Fruit fly (Drosophila melanogaster) whole organism, embryonic: ENCODE measurements around the gene Ing5.

ENCODE experiments used
- Bteb2 ChIP-seq: fragments of 200-800 bp; sonication (Bioruptor generic); optimal IDR thresholded peaks from 2 replicates; lab custom pipeline; 2016; ENCODE audit warnings: missing biosample characterization, missing genetic modification characterization
- CG10431 ChIP-seq: fragments of 200-800 bp; sonication (Bioruptor generic); optimal IDR thresholded peaks from 3 replicates; lab custom pipeline; 2018; ENCODE audit warnings: missing biosample characterization, mild to moderate bottlenecking, missing genetic modification characterization
- CG10979 ChIP-seq: fragments of 200-800 bp; sonication (Bioruptor generic); optimal IDR thresholded peaks from 2 replicates; lab custom pipeline; 2018; ENCODE audit warnings: missing biosample characterization, mild to moderate bottlenecking, missing genetic modification characterization, moderate library complexity
- CG11456 ChIP-seq: fragments of 200-800 bp; sonication (Bioruptor generic); IDR thresholded peaks from 3 replicates; pipeline ENCODE4 v1.3.6; 2022; ENCODE audit warnings: missing biosample characterization, missing genetic modification characterization
- CG12659 ChIP-seq: fragments of 200-800 bp; sonication (Bioruptor generic); optimal IDR thresholded peaks from 3 replicates; lab custom pipeline; 2017; ENCODE audit warnings: mild to moderate bottlenecking, missing biosample characterization, missing genetic modification reagents, missing genetic modification characterization
- CG13424 ChIP-seq: fragments of 200-800 bp; sonication (Bioruptor generic); optimal IDR thresholded peaks from 2 replicates; lab custom pipeline; 2019; ENCODE audit warnings: missing biosample characterization, mild to moderate bottlenecking, missing genetic modification characterization, moderate library complexity
- CG14860 ChIP-seq: fragments of 200-800 bp; sonication (Bioruptor generic); IDR thresholded peaks from 3 replicates; pipeline ENCODE4 v1.3.6; 2022; ENCODE audit warnings: missing biosample characterization, missing genetic modification characterization; ENCODE audit not compliant: partially characterized antibody
- CG1602 ChIP-seq: fragments of 200-800 bp; sonication (Bioruptor generic); optimal IDR thresholded peaks from 3 replicates; lab custom pipeline; 2016; ENCODE audit warnings: missing biosample characterization, missing genetic modification characterization
- CG16779 ChIP-seq: fragments of 200-800 bp; sonication (Bioruptor generic); IDR thresholded peaks from 2 replicates; pipeline ENCODE4 v1.3.6; 2022; ENCODE audit warnings: missing biosample characterization, missing genetic modification characterization
- CG16863 ChIP-seq: fragments of 200-800 bp; sonication (Bioruptor generic); optimal IDR thresholded peaks from 3 replicates; lab custom pipeline; 2016; ENCODE audit warnings: missing biosample characterization, missing genetic modification characterization
- CG17912 ChIP-seq: fragments of 200-800 bp; sonication (Bioruptor generic); optimal IDR thresholded peaks from 2 replicates; lab custom pipeline; 2018; ENCODE audit warnings: missing biosample characterization, mild to moderate bottlenecking, missing genetic modification characterization
- CG1792 ChIP-seq: fragments of 200-800 bp; sonication (Bioruptor generic); optimal IDR thresholded peaks from 2 replicates; lab custom pipeline; 2016; ENCODE audit warnings: missing biosample characterization, missing genetic modification characterization
- CG30020 ChIP-seq: fragments of 200-800 bp; optimal IDR thresholded peaks from 2 replicates; lab custom pipeline; 2019; ENCODE audit warnings: missing biosample characterization, mild to moderate bottlenecking, missing genetic modification characterization, moderate library complexity
- CG30431 ChIP-seq: fragments of 200-800 bp; sonication (Bioruptor generic); optimal IDR thresholded peaks from 2 replicates; lab custom pipeline; 2017; ENCODE audit warnings: missing biosample characterization, missing genetic modification characterization
- CG3407 ChIP-seq: fragments of 200-800 bp; sonication (Bioruptor generic); optimal IDR thresholded peaks from 2 replicates; lab custom pipeline; 2018; ENCODE audit warnings: missing biosample characterization, mild to moderate bottlenecking, missing genetic modification characterization
- CG4617 ChIP-seq: fragments of 200-800 bp; sonication (Bioruptor generic); optimal IDR thresholded peaks from 3 replicates; lab custom pipeline; 2016; ENCODE audit warnings: missing biosample characterization, missing genetic modification characterization, borderline replicate concordance
- CG6683 ChIP-seq: fragments of 200-800 bp; sonication (Bioruptor generic); optimal IDR thresholded peaks from 2 replicates; lab custom pipeline; 2017; ENCODE audit warnings: missing biosample characterization, mild to moderate bottlenecking, missing genetic modification characterization, missing genetic modification reagents
- CG8089 ChIP-seq: fragments of 200-800 bp; sonication (Bioruptor generic); optimal IDR thresholded peaks from 3 replicates; lab custom pipeline; 2016; ENCODE audit warnings: missing biosample characterization, missing genetic modification characterization
- CG8765 ChIP-seq: fragments of 200-800 bp; sonication (Bioruptor generic); IDR thresholded peaks from 2 replicates; pipeline ENCODE4 v1.3.6; 2022; ENCODE audit warnings: missing biosample characterization, missing genetic modification characterization
- CG9932 ChIP-seq: fragments of 200-800 bp; sonication (Bioruptor generic); IDR thresholded peaks from 2 replicates; pipeline ENCODE4 v1.3.6; 2022; ENCODE audit warnings: missing biosample characterization, missing genetic modification characterization
- CrebB ChIP-seq: fragments of 200-800 bp; sonication (Bioruptor generic); optimal IDR thresholded peaks from 3 replicates; lab custom pipeline; 2018; ENCODE audit warnings: missing biosample characterization, mild to moderate bottlenecking, missing genetic modification characterization
- D ChIP-seq, 2 experiments: fragments of 200-800 bp in 1 of 2; fragments of >200 bp in 1 of 2; sonication (Bioruptor generic) in 1 of 2; optimal IDR thresholded peaks; 2 replicates in 1 of 2; 3 replicates in 1 of 2; lab custom pipeline; 2017; ENCODE audit warnings: mild to moderate bottlenecking in 1 of 2, missing biosample characterization in 1 of 2, missing genetic modification characterization in 1 of 2, missing genetic modification reagents in 1 of 2
- ERR ChIP-seq: fragments of 200-800 bp; sonication (Bioruptor generic); optimal IDR thresholded peaks from 2 replicates; lab custom pipeline; 2016; ENCODE audit warnings: missing biosample characterization, missing genetic modification characterization
- GATAe ChIP-seq: fragments of 200-800 bp; sonication (Bioruptor generic); conservative IDR thresholded peaks from 2 replicates; pipeline ENCODE4 v1.3.6; 2022; ENCODE audit warnings: missing biosample characterization, missing genetic modification characterization
- Hey ChIP-seq: fragments of 200-800 bp; sonication (Bioruptor generic); optimal IDR thresholded peaks from 3 replicates; lab custom pipeline; 2018; ENCODE audit warnings: missing biosample characterization, mild to moderate bottlenecking, missing genetic modification characterization
- Hmx ChIP-seq: fragments of 200-800 bp; sonication (Bioruptor generic); optimal IDR thresholded peaks from 2 replicates; lab custom pipeline; 2016; ENCODE audit warnings: missing biosample characterization, missing genetic modification characterization
- Hr51 ChIP-seq, 2 experiments: fragments of 200-800 bp; sonication (Bioruptor generic); optimal IDR thresholded peaks; 2 replicates in 1 of 2; 3 replicates in 1 of 2; lab custom pipeline; 2016 to 2018; ENCODE audit warnings: missing biosample characterization in 2 of 2, missing genetic modification characterization in 2 of 2, mild to moderate bottlenecking in 1 of 2, moderate library complexity in 1 of 2
- Nf-YB ChIP-seq: fragments of 200-800 bp; sonication (Bioruptor generic); optimal IDR thresholded peaks from 3 replicates; lab custom pipeline; 2019; ENCODE audit warnings: missing biosample characterization, mild to moderate bottlenecking, missing genetic modification characterization, moderate library complexity
- Scr ChIP-seq: fragments of 200-800 bp; sonication (Bioruptor generic); IDR thresholded peaks from 2 replicates; pipeline ENCODE4 v1.3.6; 2022; ENCODE audit warnings: missing biosample characterization, missing genetic modification characterization; ENCODE audit not compliant: partially characterized antibody
- Taf1 ChIP-seq: fragments of 200-800 bp; sonication (Bioruptor generic); IDR thresholded peaks from 2 replicates; pipeline ENCODE4 v1.3.6; 2022; ENCODE audit warnings: missing biosample characterization, missing genetic modification characterization
- ab ChIP-seq: fragments of 200-800 bp; sonication (Bioruptor generic); optimal IDR thresholded peaks from 2 replicates; lab custom pipeline; 2016; ENCODE audit warnings: missing biosample characterization, missing genetic modification characterization
- cato ChIP-seq: fragments of 200-800 bp; sonication (Bioruptor generic); optimal IDR thresholded peaks from 2 replicates; lab custom pipeline; 2016; ENCODE audit warnings: missing biosample characterization, missing genetic modification characterization, borderline replicate concordance
- caup ChIP-seq: fragments of 200-800 bp; sonication (Bioruptor generic); optimal IDR thresholded peaks from 3 replicates; lab custom pipeline; 2017; ENCODE audit warnings: missing biosample characterization, mild to moderate bottlenecking, missing genetic modification characterization, moderate library complexity; ENCODE audit not compliant: severe bottlenecking
- chinmo ChIP-seq: fragments of 200-800 bp; sonication (Bioruptor generic); IDR thresholded peaks from 4 replicates; pipeline ENCODE4 v1.3.6; 2022; ENCODE audit warnings: missing biosample characterization, missing genetic modification characterization; ENCODE audit not compliant: partially characterized antibody
- chm ChIP-seq: fragments of 200-800 bp; sonication (Bioruptor generic); IDR thresholded peaks from 2 replicates; pipeline ENCODE4 v1.3.6; 2022; ENCODE audit warnings: missing biosample characterization, missing genetic modification characterization
- da ChIP-seq: fragments of 200-800 bp; sonication (Bioruptor generic); optimal IDR thresholded peaks from 2 replicates; lab custom pipeline; 2016; ENCODE audit warnings: missing biosample characterization, missing genetic modification characterization
- danr ChIP-seq: fragments of 200-800 bp; sonication (Bioruptor generic); IDR thresholded peaks from 2 replicates; pipeline ENCODE4 v1.3.6; 2022; ENCODE audit warnings: missing biosample characterization, missing genetic modification characterization
- eyg ChIP-seq: fragments of 200-800 bp; sonication (Bioruptor generic); optimal IDR thresholded peaks from 3 replicates; lab custom pipeline; 2016; ENCODE audit warnings: missing biosample characterization, missing genetic modification characterization
- fd102C ChIP-seq: fragments of 200-800 bp; sonication (Bioruptor generic); optimal IDR thresholded peaks from 2 replicates; lab custom pipeline; 2018; ENCODE audit warnings: missing biosample characterization, mild to moderate bottlenecking, missing genetic modification characterization, moderate library complexity
- gsb-n ChIP-seq: fragments of 200-800 bp; sonication (Bioruptor generic); optimal IDR thresholded peaks from 3 replicates; lab custom pipeline; 2018; ENCODE audit warnings: missing biosample characterization, mild to moderate bottlenecking, missing genetic modification characterization
- hb ChIP-seq: fragments of 200-800 bp; sonication (Bioruptor generic); IDR thresholded peaks from 3 replicates; pipeline ENCODE4 v1.3.6; 2022; ENCODE audit warnings: missing biosample characterization, missing genetic modification characterization; ENCODE audit not compliant: partially characterized antibody
- ken ChIP-seq: fragments of 200-800 bp; sonication (Bioruptor generic); IDR thresholded peaks from 3 replicates; pipeline ENCODE4 v1.3.6; 2022; ENCODE audit warnings: missing biosample characterization, missing genetic modification characterization
- luna ChIP-seq: fragments of 200-800 bp; sonication (Bioruptor generic); optimal IDR thresholded peaks from 2 replicates; lab custom pipeline; 2016; ENCODE audit warnings: missing biosample characterization, missing genetic modification characterization
- mld ChIP-seq: fragments of 200-800 bp; sonication (Bioruptor generic); IDR thresholded peaks from 3 replicates; pipeline ENCODE4 v1.3.6; 2022; ENCODE audit warnings: missing biosample characterization, missing genetic modification characterization; ENCODE audit not compliant: partially characterized antibody
- oc ChIP-seq: fragments of 200-800 bp; sonication (Bioruptor generic); optimal IDR thresholded peaks from 2 replicates; lab custom pipeline; 2018; ENCODE audit warnings: missing biosample characterization, mild to moderate bottlenecking, missing genetic modification characterization, moderate library complexity
- p53 ChIP-seq: fragments of 200-800 bp; sonication (Bioruptor generic); optimal IDR thresholded peaks from 2 replicates; lab custom pipeline; 2016; ENCODE audit warnings: missing biosample characterization, missing genetic modification characterization
- phol ChIP-seq: fragments of 200-800 bp; sonication (Bioruptor generic); optimal IDR thresholded peaks from 3 replicates; lab custom pipeline; 2018; ENCODE audit warnings: missing biosample characterization, mild to moderate bottlenecking, missing genetic modification characterization, moderate library complexity
- row ChIP-seq: fragments of 200-800 bp; sonication (Bioruptor generic); IDR thresholded peaks from 3 replicates; pipeline ENCODE4 v1.3.6; 2022; ENCODE audit warnings: missing biosample characterization, missing genetic modification characterization
- run ChIP-seq: fragments of 200-800 bp; sonication (Bioruptor generic); optimal IDR thresholded peaks from 3 replicates; lab custom pipeline; 2018; ENCODE audit warnings: missing biosample characterization, mild to moderate bottlenecking, missing genetic modification characterization
- sna ChIP-seq: fragments of 200-800 bp; sonication (Bioruptor generic); IDR thresholded peaks from 2 replicates; pipeline ENCODE4 v1.3.6; 2022; ENCODE audit warnings: missing biosample characterization, missing genetic modification characterization; ENCODE audit not compliant: partially characterized antibody

The Ing5 gene

DNA sequence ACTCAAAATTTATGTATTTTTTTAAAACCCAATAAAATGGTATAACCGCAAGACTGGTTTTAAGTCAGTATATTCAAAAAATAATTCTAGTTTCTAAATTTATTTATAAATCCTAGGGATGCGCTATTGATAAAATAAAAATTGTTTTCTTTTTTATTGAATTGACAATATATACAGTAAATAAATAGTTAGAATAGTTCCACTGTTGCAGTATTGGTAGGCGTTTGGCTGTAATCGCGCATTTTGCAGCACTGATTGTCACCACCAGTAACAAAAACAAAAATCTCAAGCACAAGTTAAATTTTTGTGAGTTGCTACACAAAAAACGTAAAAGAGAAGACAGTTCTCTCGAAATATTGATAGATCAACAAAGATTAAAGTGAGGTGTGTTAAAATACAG, 18.2 kb downstream of the Ing5 start, which contains the start of gene CG31855 (continued):
- TF ChIP-seq CG10979 (tag; lab: Kevin White, UChicago) (peak; percentile 70), chinmo (GFP tag; lab: Robert Waterston, UW) (no peak), sna (no peak), CG6683 (peak; percentile 52), ken (GFP tag; lab: Robert Waterston, UW) (peak; percentile 89), CG10431 (GFP tag; lab: Kevin White, UChicago) (peak; percentile 67), CrebB (tag; lab: Kevin White, UChicago) (peak; percentile 67), GATAe (GFP tag; lab: Robert Waterston, UW) (peak; percentile 30; the same call in 1 of the 2 replicates), CG16863 (GFP tag; lab: Kevin White, UChicago) (peak; percentile 63), mld (GFP tag; lab: Robert Waterston, UW) (no peak), CG30020 (tag; lab: Kevin White, UChicago) (peak; percentile 44), CG17912 (peak; percentile 69), CG16779 (peak; percentile 86), CG1602 (GFP tag; lab: Kevin White, UChicago) (peak; percentile 73), da (GFP tag; lab: Kevin White, UChicago) (peak; percentile 17), CG1792 (GFP tag; lab: Kevin White, UChicago) (no peak), CG8765 (no peak; the same call in 1 of the 2 replicates), eyg (GFP tag; lab: Kevin White, UChicago) (peak; percentile 41), CG13424 (peak; percentile 69), CG12659 (GFP tag; lab: Kevin White, UChicago) (peak; percentile 91), danr (GFP tag; lab: Robert Waterston, UW) (no peak), CG30431 (GFP tag; lab: Kevin White, UChicago) (peak; percentile 28), Hey (tag; lab: Kevin White, UChicago) (peak; percentile 28), CG14860 (GFP tag; lab: Robert Waterston, UW) (no peak), CG4617 (GFP tag; lab: Kevin White, UChicago) (peak; percentile 90), gsb-n (tag; lab: Kevin White, UChicago) (peak; percentile 72), p53 (no peak), CG9932 (GFP tag; lab: Robert Waterston, UW) (peak; percentile 95), oc (tag; lab: Kevin White, UChicago) (no peak), fd102C (GFP tag; lab: Kevin White, UChicago) (peak; percentile 21), CG11456 (GFP tag; lab: Robert Waterston, UW) (peak; percentile 90), hb (no peak), CG8089 (GFP tag; lab: Kevin White, UChicago) (peak; percentile 43)

DNA sequence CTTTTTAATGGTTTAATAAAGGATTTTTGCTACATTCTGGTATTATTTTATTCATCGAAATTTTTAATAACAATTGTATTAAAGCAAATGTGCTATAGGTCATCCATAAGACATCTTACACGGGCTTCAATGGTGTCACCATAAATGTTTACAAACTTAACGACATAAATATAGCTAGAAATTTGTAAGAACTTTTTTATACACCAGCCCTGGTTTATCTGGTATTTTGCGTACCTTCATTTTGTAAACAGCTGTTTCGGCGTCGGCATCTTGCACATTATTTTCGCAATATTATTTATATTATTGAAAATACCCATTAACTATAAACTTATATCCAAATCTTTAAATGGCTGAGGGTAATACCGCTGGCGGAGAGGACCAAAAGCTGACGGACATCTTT, 19.7 kb downstream of the Ing5 start, which contains the start of gene Tap42:
Gene Tap42, plus strand, starts transcription at position 240 of the 400 bp plus-strand sequence.
- TF ChIP-seq Taf1: no peak
- TF ChIP-seq Hr51 (GFP tag; optimal IDR thresholded peaks at IDR 0.05; lab: Kevin White, UChicago): peak in 1 of 2 experiments; percentile 17
- TF ChIP-seq Bteb2 (GFP tag; lab: Kevin White, UChicago): peak; percentile 13
- no peak for TF ChIP-seq D (optimal IDR thresholded peaks at IDR 0.05; lab: Kevin White, UChicago)
- TF ChIP-seq D (GFP tag; optimal IDR thresholded peaks at IDR 0.05; lab: Kevin White, UChicago): no peak
- no peak for TF ChIP-seq chm
- TF ChIP-seq row (GFP tag; lab: Robert Waterston, UW): peak; percentile 71
- TF ChIP-seq CG3407 (GFP tag; lab: Kevin White, UChicago): no peak
- TF ChIP-seq Nf-YB (GFP tag; lab: Kevin White, UChicago): no peak
- TF ChIP-seq ab: no peak
- TF ChIP-seq Hmx (GFP tag; lab: Kevin White, UChicago): no peak
- TF ChIP-seq run: no peak
- TF ChIP-seq caup: peak; percentile 19
- TF ChIP-seq CG4617 (GFP tag; lab: Kevin White, UChicago): no peak
- TF ChIP-seq ERR: no peak
- no peak for TF ChIP-seq luna
- no peak for TF ChIP-seq Scr
- TF ChIP-seq cato: no peak
- peak; percentile 72 for TF ChIP-seq phol (tag; lab: Kevin White, UChicago)
